Worm (Caenorhabditis elegans) whole organism, late embryonic: ENCODE results near the gene pie-1.
A peak's percentile ranks its signal among the peaks of the same experiment; 100 is the strongest.

Source experiments
- C08G9.2 ChIP-seq: sonication (generic microtip); optimal IDR thresholded peaks from 2 replicates; lab custom pipeline; 2016; ENCODE audit warnings: mild to moderate bottlenecking, missing genetic modification characterization, moderate library complexity, missing compliant biosample characterization
- F13H6.1 ChIP-seq: sonication (generic microtip); optimal IDR thresholded peaks from 2 replicates; lab custom pipeline; 2016; ENCODE audit warnings: missing genetic modification characterization, missing compliant biosample characterization
- ahr-1 ChIP-seq: sonication (generic microtip); optimal IDR thresholded peaks from 2 replicates; lab custom pipeline; 2016; ENCODE audit warnings: missing genetic modification characterization, missing compliant biosample characterization
- ama-1 ChIP-seq: fragments of 150-350 bp; optimal IDR thresholded peaks from 2 replicates; lab custom pipeline; 2014
- ceh-14 ChIP-seq: sonication (generic microtip); optimal IDR thresholded peaks from 2 replicates; lab custom pipeline; 2016; ENCODE audit warnings: missing genotype, missing genetic modification characterization, missing compliant biosample characterization
- ceh-19 ChIP-seq: fragments of 200-800 bp; sonication (Bioruptor generic); optimal IDR thresholded peaks from 2 replicates; lab custom pipeline; 2018; ENCODE audit warnings: mild to moderate bottlenecking, missing genetic modification characterization, missing compliant biosample characterization
- ceh-2 ChIP-seq: sonication (generic microtip); optimal IDR thresholded peaks from 2 replicates; lab custom pipeline; 2016; ENCODE audit warnings: missing genotype, missing genetic modification characterization, missing compliant biosample characterization
- ceh-31 ChIP-seq: sonication (generic microtip); optimal IDR thresholded peaks from 2 replicates; lab custom pipeline; 2016; ENCODE audit warnings: missing genetic modification characterization, missing compliant biosample characterization
- ceh-34 ChIP-seq: sonication (generic microtip); optimal IDR thresholded peaks from 2 replicates; lab custom pipeline; 2016; ENCODE audit warnings: mild to moderate bottlenecking, missing genetic modification characterization, missing compliant biosample characterization
- ceh-45 ChIP-seq: fragments of 200-800 bp; sonication (Bioruptor generic); IDR thresholded peaks from 2 replicates; pipeline ENCODE4 v1.3.6; 2022; ENCODE audit warnings: missing genetic modification reagents, missing genetic modification characterization, missing compliant biosample characterization
- ceh-48 ChIP-seq: sonication (generic microtip); optimal IDR thresholded peaks from 2 replicates; lab custom pipeline; 2016; ENCODE audit warnings: missing genetic modification characterization, inconsistent platforms, missing compliant biosample characterization
- ceh-6 ChIP-seq: fragments of 200-800 bp; sonication (Bioruptor generic); optimal IDR thresholded peaks from 2 replicates; lab custom pipeline; 2018; ENCODE audit warnings: mild to moderate bottlenecking, missing genetic modification characterization, missing compliant biosample characterization
- che-1 ChIP-seq: sonication (generic microtip); optimal IDR thresholded peaks from 2 replicates; lab custom pipeline; 2016; ENCODE audit warnings: mild to moderate bottlenecking, missing genetic modification characterization, missing compliant biosample characterization
- dmd-4 ChIP-seq: sonication (generic microtip); optimal IDR thresholded peaks from 2 replicates; lab custom pipeline; 2016; ENCODE audit warnings: borderline replicate concordance, missing genetic modification characterization, missing compliant biosample characterization
- dve-1 ChIP-seq: sonication (generic microtip); optimal IDR thresholded peaks from 2 replicates; lab custom pipeline; 2017; ENCODE audit warnings: antibody characterized with exemption, mild to moderate bottlenecking, missing genetic modification characterization, missing compliant biosample characterization
- elt-2 ChIP-seq: sonication (generic microtip); optimal IDR thresholded peaks from 2 replicates; lab custom pipeline; 2016; ENCODE audit warnings: missing genetic modification reagents, missing genetic modification characterization, missing compliant biosample characterization
- ets-4 ChIP-seq: sonication (generic microtip); optimal IDR thresholded peaks from 2 replicates; lab custom pipeline; 2016; ENCODE audit warnings: missing genetic modification characterization, missing compliant biosample characterization
- eyg-1 ChIP-seq: sonication (generic microtip); optimal IDR thresholded peaks from 2 replicates; lab custom pipeline; 2016; ENCODE audit warnings: missing genotype, missing genetic modification characterization, missing compliant biosample characterization
- fax-1 ChIP-seq: sonication (generic microtip); optimal IDR thresholded peaks from 2 replicates; lab custom pipeline; 2016; ENCODE audit warnings: missing genotype, missing genetic modification characterization, missing compliant biosample characterization
- fkh-10 ChIP-seq: fragments of 150-350 bp; optimal IDR thresholded peaks from 2 replicates; lab custom pipeline; 2014; ENCODE audit warnings: missing biosample characterization, missing genetic modification reagents, missing genetic modification characterization
- fkh-6 ChIP-seq: sonication (generic microtip); optimal IDR thresholded peaks from 2 replicates; lab custom pipeline; 2016; ENCODE audit warnings: missing genetic modification characterization, missing compliant biosample characterization
- hlh-13 ChIP-seq: fragments of 200-800 bp; sonication (Bioruptor generic); optimal IDR thresholded peaks from 2 replicates; lab custom pipeline; 2018; ENCODE audit warnings: mild to moderate bottlenecking, missing genetic modification characterization, missing compliant biosample characterization
- hlh-15 ChIP-seq: sonication (generic microtip); optimal IDR thresholded peaks from 2 replicates; lab custom pipeline; 2016; ENCODE audit warnings: missing genetic modification characterization, missing compliant biosample characterization
- hlh-30 ChIP-seq: sonication (generic microtip); optimal IDR thresholded peaks from 2 replicates; lab custom pipeline; 2017; ENCODE audit warnings: antibody characterized with exemption, missing genetic modification characterization, missing compliant biosample characterization; ENCODE audit not compliant: insufficient read depth
- hlh-8 ChIP-seq: sonication (generic microtip); optimal IDR thresholded peaks from 2 replicates; lab custom pipeline; 2016; ENCODE audit warnings: missing genotype, missing genetic modification characterization, missing compliant biosample characterization
- lim-6 ChIP-seq: sonication (generic microtip); optimal IDR thresholded peaks from 2 replicates; lab custom pipeline; 2016; ENCODE audit warnings: missing genetic modification characterization, missing compliant biosample characterization
- lin-11 ChIP-seq: fragments of 200-800 bp; sonication (Bioruptor generic); optimal IDR thresholded peaks from 2 replicates; lab custom pipeline; 2018; ENCODE audit warnings: mild to moderate bottlenecking, missing genetic modification characterization, missing compliant biosample characterization
- madf-2 ChIP-seq: sonication (generic microtip); optimal IDR thresholded peaks from 2 replicates; lab custom pipeline; 2017; ENCODE audit warnings: missing genetic modification characterization, missing compliant biosample characterization
- mec-3 ChIP-seq: sonication (generic microtip); optimal IDR thresholded peaks from 2 replicates; lab custom pipeline; 2016; ENCODE audit warnings: borderline replicate concordance, missing genetic modification characterization, missing compliant biosample characterization
- nfya-1 ChIP-seq: sonication (generic microtip); optimal IDR thresholded peaks from 2 replicates; lab custom pipeline; 2017; ENCODE audit warnings: missing genetic modification characterization, mild to moderate bottlenecking, missing compliant biosample characterization, antibody characterized with exemption, moderate library complexity
- nhr-11 ChIP-seq: fragments of 150-350 bp; optimal IDR thresholded peaks from 2 replicates; lab custom pipeline; 2014; ENCODE audit warnings: missing biosample characterization, missing genetic modification characterization
- nhr-232 ChIP-seq: sonication (generic microtip); optimal IDR thresholded peaks from 2 replicates; lab custom pipeline; 2016; ENCODE audit warnings: missing genetic modification characterization, missing compliant biosample characterization
- npax-4 ChIP-seq: sonication (generic microtip); optimal IDR thresholded peaks from 2 replicates; lab custom pipeline; 2016; ENCODE audit warnings: missing genetic modification characterization, missing compliant biosample characterization
- pag-3 ChIP-seq: sonication (generic microtip); optimal IDR thresholded peaks from 2 replicates; lab custom pipeline; 2016; ENCODE audit warnings: missing compliant biosample characterization, missing genetic modification characterization, borderline replicate concordance
- pax-1 ChIP-seq: fragments of 150-350 bp; optimal IDR thresholded peaks from 2 replicates; lab custom pipeline; 2014; ENCODE audit warnings: missing biosample characterization, missing genetic modification characterization
- pqm-1 ChIP-seq: sonication (generic microtip); optimal IDR thresholded peaks from 2 replicates; lab custom pipeline; 2016; ENCODE audit warnings: missing genetic modification characterization, missing compliant biosample characterization
- pros-1 ChIP-seq: fragments of 150-350 bp; optimal IDR thresholded peaks from 2 replicates; lab custom pipeline; 2014; ENCODE audit warnings: missing biosample characterization, missing genetic modification reagents, missing genetic modification characterization
- ref-2 ChIP-seq: sonication (generic microtip); optimal IDR thresholded peaks from 2 replicates; lab custom pipeline; 2016; ENCODE audit warnings: missing genetic modification characterization, missing compliant biosample characterization
- sox-2 ChIP-seq: fragments of 200-800 bp; sonication (Bioruptor generic); IDR thresholded peaks from 2 replicates; pipeline ENCODE4 v1.3.6; 2022; ENCODE audit warnings: missing genetic modification reagents, missing genetic modification characterization, missing compliant biosample characterization
- sox-4 ChIP-seq: sonication (generic microtip); optimal IDR thresholded peaks from 2 replicates; lab custom pipeline; 2017; ENCODE audit warnings: mild to moderate bottlenecking, missing genetic modification characterization, inconsistent platforms, missing compliant biosample characterization
- syd-9 ChIP-seq: sonication (generic microtip); optimal IDR thresholded peaks from 2 replicates; lab custom pipeline; 2016; ENCODE audit warnings: mild to moderate bottlenecking, missing genetic modification characterization, moderate library complexity, missing compliant biosample characterization
- tbx-2 ChIP-seq: sonication (generic microtip); optimal IDR thresholded peaks from 2 replicates; lab custom pipeline; 2016; ENCODE audit warnings: missing genetic modification characterization, missing compliant biosample characterization
- tbx-7 ChIP-seq: sonication (generic microtip); optimal IDR thresholded peaks from 2 replicates; lab custom pipeline; 2016; ENCODE audit warnings: missing genotype, missing genetic modification characterization, missing compliant biosample characterization
- unc-42 ChIP-seq: sonication (generic microtip); optimal IDR thresholded peaks from 2 replicates; lab custom pipeline; 2016; ENCODE audit warnings: missing genotype, missing genetic modification characterization, missing compliant biosample characterization
- unc-55 ChIP-seq: sonication (generic microtip); optimal IDR thresholded peaks from 2 replicates; lab custom pipeline; 2017; ENCODE audit warnings: missing biosample characterization, missing genetic modification reagents, missing genetic modification characterization
- unc-86 ChIP-seq: sonication (generic microtip); optimal IDR thresholded peaks from 2 replicates; lab custom pipeline; 2016; ENCODE audit warnings: missing genetic modification characterization, missing compliant biosample characterization
- ztf-16 ChIP-seq: sonication (generic microtip); optimal IDR thresholded peaks from 2 replicates; lab custom pipeline; 2017; ENCODE audit warnings: missing genetic modification characterization, missing compliant biosample characterization

The pie-1 gene

DNA sequence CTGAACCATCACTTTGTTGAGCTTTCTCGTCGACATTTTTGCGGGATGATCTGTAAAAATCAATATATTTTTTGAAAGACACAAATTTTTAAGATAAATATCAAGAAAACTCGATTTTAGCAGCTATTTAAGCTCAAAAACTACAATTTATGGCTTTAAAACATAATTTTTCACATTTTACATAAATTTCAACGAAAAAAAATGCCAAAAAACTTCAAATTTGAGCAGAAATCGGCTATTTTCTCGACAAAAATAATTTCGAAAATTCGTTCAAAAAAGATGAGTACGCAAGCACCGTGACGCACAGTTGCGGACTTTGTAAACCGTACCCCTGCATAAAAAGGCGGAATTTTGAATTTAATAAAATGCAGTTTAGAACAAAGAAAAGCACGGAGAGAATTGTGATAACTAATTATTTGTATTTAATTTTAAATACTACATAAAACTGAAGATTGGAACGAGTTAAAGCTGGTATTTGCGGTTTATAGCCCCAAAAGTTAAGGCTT is 2.9 kb downstream of the pie-1 start, which contains the start of gene snr-6:
Gene snr-6, minus strand, starts transcription at position 51 of the 506 bp plus-strand sequence.
- TF ChIP-seq pros-1 (tag; lab: Kevin White, UChicago) (no peak), nhr-232 (tag; lab: Kevin White, UChicago) (no peak), unc-86 (no peak), ahr-1 (no peak), hlh-13 (GFP tag; lab: Kevin White, UChicago) (no peak), hlh-30 (tag; lab: Kevin White, UChicago) (no peak), syd-9 (tag; lab: Kevin White, UChicago) (no peak), fax-1 (no peak), che-1 (tag; lab: Kevin White, UChicago) (no peak), eyg-1 (tag; lab: Kevin White, UChicago) (no peak), tbx-7 (tag; lab: Kevin White, UChicago) (no peak), hlh-15 (no peak), ceh-14 (peak; percentile 18), hlh-8 (tag; lab: Kevin White, UChicago) (no peak), fkh-6 (tag; lab: Kevin White, UChicago) (no peak), lim-6 (tag; lab: Kevin White, UChicago) (no peak), ets-4 (peak; percentile 2), dmd-4 (no peak), ref-2 (tag; lab: Kevin White, UChicago) (no peak), fkh-10 (GFP tag; lab: Kevin White, UChicago) (no peak), sox-2 (GFP tag; lab: Robert Waterston, UW) (no peak), sox-4 (tag; lab: Kevin White, UChicago) (no peak), unc-55 (GFP tag; lab: Kevin White, UChicago) (no peak), ama-1 (lab: Kevin White, UChicago) (no peak), ceh-45 (GFP tag; lab: Robert Waterston, UW) (no peak), unc-42 (tag; lab: Kevin White, UChicago) (peak; percentile 63), npax-4 (tag; lab: Kevin White, UChicago) (no peak), ceh-2 (tag; lab: Kevin White, UChicago) (peak; percentile 7), pqm-1 (tag; lab: Kevin White, UChicago) (peak; percentile 16), nhr-11 (tag; lab: Kevin White, UChicago) (no peak), nfya-1 (tag; lab: Kevin White, UChicago) (peak; percentile 84), mec-3 (tag; lab: Kevin White, UChicago) (no peak), madf-2 (tag; lab: Kevin White, UChicago) (no peak), tbx-2 (tag; lab: Kevin White, UChicago) (peak; percentile 41), F13H6.1 (tag; lab: Kevin White, UChicago) (no peak), pax-1 (tag; lab: Kevin White, UChicago) (peak; percentile 55), dve-1 (tag; lab: Kevin White, UChicago) (no peak), ceh-48 (peak; percentile 13), lin-11 (tag; lab: Kevin White, UChicago) (no peak), ceh-19 (no peak), ceh-31 (tag; lab: Kevin White, UChicago) (peak; percentile 24), elt-2 (tag; lab: Kevin White, UChicago) (peak; percentile 17), ceh-6 (GFP tag; lab: Kevin White, UChicago) (no peak), C08G9.2 (tag; lab: Kevin White, UChicago) (no peak), ceh-34 (no peak), pag-3 (tag; lab: Kevin White, UChicago) (no peak), ztf-16 (tag; lab: Kevin White, UChicago) (no peak)
